Worm (Caenorhabditis elegans): ENCODE measurements around the gene apc-10.
A peak's percentile ranks its signal among the peaks of the same experiment; 100 is the strongest.

The apc-10 gene

DNA sequence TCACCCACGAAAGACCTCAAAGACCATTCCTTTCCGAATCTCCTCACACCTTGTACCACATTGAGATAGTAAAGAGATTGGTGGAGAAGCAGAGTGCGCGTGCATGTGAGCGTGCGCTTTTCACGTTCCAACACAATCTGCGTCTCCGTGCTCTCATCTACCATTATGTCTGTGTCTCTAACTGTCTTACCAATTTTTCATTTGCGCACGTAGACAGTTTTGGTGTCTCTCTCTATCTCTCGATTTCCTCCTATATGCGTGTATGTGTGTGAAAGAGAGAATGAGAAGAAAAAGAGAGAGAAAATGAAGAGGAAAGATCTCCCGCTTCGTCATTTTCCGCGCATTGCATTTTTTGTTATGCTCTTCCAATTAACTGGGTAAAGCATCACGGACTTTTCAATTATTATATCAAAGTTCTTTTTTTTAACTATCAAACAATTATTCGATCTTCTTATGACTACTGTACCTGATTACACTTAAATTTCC is 40.5 kb upstream of the apc-10 start (continued):
- TF ChIP-seq snpc-1.1 (tag; optimal IDR thresholded peaks at IDR 0.05; ENCODE audit: insufficient read depth) (no peak), aptf-2 (GFP tag; conservative IDR thresholded peaks at IDR 0.05) (no peak), somi-1 (GFP tag; optimal IDR thresholded peaks at IDR 0.05) (peak; percentile 92), die-1 (tag; optimal IDR thresholded peaks at IDR 0.05) (peak; percentile 60), aptf-3 (GFP tag; IDR thresholded peaks at IDR 0.05) (no peak), mcd-1 (GFP tag; IDR thresholded peaks at IDR 0.05) (peak; percentile 67; the same call in 1 of the 2 replicates), nfyb-1 (GFP tag; IDR thresholded peaks at IDR 0.05) (peak; percentile 78), nhr-179 (tag; optimal IDR thresholded peaks at IDR 0.05) (no peak), madf-8 (GFP tag; conservative IDR thresholded peaks at IDR 0.05) (no peak), lag-1 (GFP tag; IDR thresholded peaks at IDR 0.05) (no peak), ztf-28 (GFP tag; IDR thresholded peaks at IDR 0.05) (no peak), unc-130 (GFP tag; optimal IDR thresholded peaks at IDR 0.05) (no peak), F57A8.1 (GFP tag; optimal IDR thresholded peaks at IDR 0.05) (no peak), pbrm-1 (GFP tag; IDR thresholded peaks at IDR 0.05) (peak; percentile 73), Y95B8A.8 (GFP tag; IDR thresholded peaks at IDR 0.05) (peak; percentile 17; the same call in 1 of the 2 replicates), ets-4 (GFP tag; optimal IDR thresholded peaks at IDR 0.05) (no peak), rcor-1 (GFP tag; IDR thresholded peaks at IDR 0.05) (no peak), hsf-1 (GFP tag; IDR thresholded peaks at IDR 0.05) (no peak), snpc-4 (GFP tag; optimal IDR thresholded peaks at IDR 0.05) (no peak), snpc-4 (tag; optimal IDR thresholded peaks at IDR 0.05) (peak; percentile 25 to 67 (median 38)), ztf-18 (tag; optimal IDR thresholded peaks at IDR 0.05) (peak; percentile 68), F10E7.11 (tag; optimal IDR thresholded peaks at IDR 0.05) (no peak), F39B2.1 (GFP tag; IDR thresholded peaks at IDR 0.05) (no peak), gei-17 (GFP tag; optimal IDR thresholded peaks at IDR 0.05) (peak; percentile 7), B0261.1 (tag; optimal IDR thresholded peaks at IDR 0.05) (no peak), nfya-1 (tag; optimal IDR thresholded peaks at IDR 0.05; ENCODE audit: borderline replicate concordance, insufficient read depth) (no peak), dpff-1 (tag; optimal IDR thresholded peaks at IDR 0.05) (no peak), chd-7 (tag; optimal IDR thresholded peaks at IDR 0.05) (peak; percentile 81), nhr-80 (tag; optimal IDR thresholded peaks at IDR 0.05) (peak; percentile 64), ztf-6 (GFP tag; IDR thresholded peaks at IDR 0.05) (no peak), cebp-1 (GFP tag; IDR thresholded peaks at IDR 0.05) (no peak), cebp-1 (tag; optimal IDR thresholded peaks at IDR 0.05) (peak; percentile 85), C06A6.2 (GFP tag; conservative IDR thresholded peaks at IDR 0.05) (peak; percentile 79), ceh-91 (GFP tag; IDR thresholded peaks at IDR 0.05) (no peak), ccch-3 (GFP tag; optimal IDR thresholded peaks at IDR 0.05) (no peak), nfya-2 (GFP tag; IDR thresholded peaks at IDR 0.05) (no peak), ceh-40 (GFP tag; IDR thresholded peaks at IDR 0.05) (no peak), F52B5.7 (tag; optimal IDR thresholded peaks at IDR 0.05) (peak; percentile 17), dpl-1 (GFP tag; optimal IDR thresholded peaks at IDR 0.05) (no peak), attf-5 (GFP tag; optimal IDR thresholded peaks at IDR 0.05) (peak; percentile 89), madf-10 (tag; optimal IDR thresholded peaks at IDR 0.05) (peak; percentile 75), athp-1 (tag; optimal IDR thresholded peaks at IDR 0.05) (no peak), bed-2 (GFP tag; IDR thresholded peaks at IDR 0.05) (no peak), efl-1 (GFP tag; optimal IDR thresholded peaks at IDR 0.05) (no peak), C17E4.6 (GFP tag; IDR thresholded peaks at IDR 0.05) (no peak), lir-1 (GFP tag; conservative IDR thresholded peaks at IDR 0.05) (peak; percentile 32; the same call in 1 of the 2 replicates), egl-44 (GFP tag; IDR thresholded peaks at IDR 0.05) (no peak), repo-1 (tag; optimal IDR thresholded peaks at IDR 0.05) (peak; percentile 23), B0019.2 (GFP tag; conservative IDR thresholded peaks at IDR 0.05) (no peak), attf-6 (GFP tag; IDR thresholded peaks at IDR 0.05) (no peak)

Data from whole organism, young adult.